Fruit fly (Drosophila melanogaster): ENCODE data around the gene CG13689.
A peak's percentile ranks its signal among the peaks of the same experiment; 100 is the strongest.

The CG13689 gene

DNA sequence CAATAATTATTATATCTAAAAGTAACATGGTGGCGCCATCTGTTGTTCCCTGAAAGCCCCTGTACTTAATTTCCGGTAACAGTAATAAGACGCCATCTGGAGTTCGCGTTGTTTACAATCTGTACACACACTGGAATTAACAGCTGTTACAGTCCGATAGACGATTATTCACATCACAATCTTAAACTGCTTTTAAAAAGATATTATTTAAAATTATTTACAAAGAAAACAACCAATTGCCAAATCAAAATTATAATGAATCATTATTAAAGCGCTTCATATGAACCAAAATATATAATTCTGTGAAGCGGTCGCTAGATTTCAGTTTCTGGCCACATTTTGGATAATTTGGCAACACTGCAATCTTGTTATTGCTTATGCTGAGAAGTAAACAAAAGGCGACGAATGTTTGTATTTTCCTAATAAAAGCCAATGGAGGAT, at the start of gene CG13689 (continued):
- TF ChIP-seq HHEX (GFP tag; optimal IDR thresholded peaks at IDR 0.05) (no peak), CG6683 (GFP tag; optimal IDR thresholded peaks at IDR 0.05) (no peak), MBD-R2 (GFP tag; IDR thresholded peaks at IDR 0.05) (peak; percentile 81), en (GFP tag; optimal IDR thresholded peaks at IDR 0.05) (no peak), NC2β (GFP tag; optimal IDR thresholded peaks at IDR 0.05) (peak; percentile 37), stc (GFP tag; IDR thresholded peaks at IDR 0.05) (no peak), CG42726 (GFP tag; IDR thresholded peaks at IDR 0.05; ENCODE audit: partially characterized antibody) (no peak; the same call in 1 of the 2 replicates), crc (GFP tag; optimal IDR thresholded peaks at IDR 0.05) (no peak), hth (optimal IDR thresholded peaks at IDR 0.05) (no peak), CG3065 (GFP tag; optimal IDR thresholded peaks at IDR 0.05) (no peak), CG6689 (GFP tag; IDR thresholded peaks at IDR 0.05) (peak; percentile 33; the same call in 1 of the 2 replicates), nerfin-1 (tag; optimal IDR thresholded peaks at IDR 0.05) (no peak), CG11723 (GFP tag; optimal IDR thresholded peaks at IDR 0.05) (no peak), croc (GFP tag; conservative IDR thresholded peaks at IDR 0.05) (no peak), sima (GFP tag; optimal IDR thresholded peaks at IDR 0.05) (no peak), z (GFP tag; IDR thresholded peaks at IDR 0.05) (no peak), CG17568 (GFP tag; optimal IDR thresholded peaks at IDR 0.05) (no peak), Deaf1 (tag; optimal IDR thresholded peaks at IDR 0.05) (no peak), CG16863 (GFP tag; optimal IDR thresholded peaks at IDR 0.05) (peak; percentile 27), CG1529 (GFP tag; optimal IDR thresholded peaks at IDR 0.05) (no peak), Jarid2 (GFP tag; optimal IDR thresholded peaks at IDR 0.05) (peak; percentile 45), CG10979 (tag; optimal IDR thresholded peaks at IDR 0.05) (peak; percentile 96), CG2712 (tag; optimal IDR thresholded peaks at IDR 0.05) (peak; percentile 74), CG9817 (tag; optimal IDR thresholded peaks at IDR 0.05) (peak; percentile 74), al (GFP tag; IDR thresholded peaks at IDR 0.05) (no peak)

DNA sequence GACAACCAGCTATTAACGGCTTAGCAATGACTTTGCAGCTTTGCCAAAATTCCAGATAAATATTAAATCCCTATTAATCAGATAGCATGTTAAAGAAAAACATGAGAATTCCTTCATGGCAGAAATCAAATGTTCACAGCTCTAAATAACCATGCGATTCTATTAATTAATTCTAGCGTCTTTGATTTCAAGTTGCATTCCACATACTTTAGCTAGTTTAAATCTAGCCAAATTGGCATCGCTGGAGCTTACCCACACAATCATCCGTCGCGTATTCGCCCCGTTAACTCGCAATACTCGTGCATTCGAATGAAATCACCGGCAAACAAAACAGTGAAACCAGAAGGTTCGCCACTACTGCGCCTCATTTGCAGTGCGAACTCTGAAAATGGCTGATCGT, 43.3 kb upstream of the CG13689 start, which contains the start of gene Tspo:
Gene Tspo, plus strand, starts transcription at position 302 of the 400 bp plus-strand sequence.
- TF ChIP-seq gt (GFP tag; IDR thresholded peaks at IDR 0.05) (no peak), sr (GFP tag; IDR thresholded peaks at IDR 0.05) (no peak), GATAe (GFP tag; conservative IDR thresholded peaks at IDR 0.05) (no peak), lilli (GFP tag; optimal IDR thresholded peaks at IDR 0.05) (no peak), B-H2 (GFP tag; optimal IDR thresholded peaks at IDR 0.05) (no peak), CG1529 (GFP tag; optimal IDR thresholded peaks at IDR 0.05) (no peak), emc (GFP tag; optimal IDR thresholded peaks at IDR 0.05) (no peak), CG6854 (GFP tag; optimal IDR thresholded peaks at IDR 0.05) (no peak), dysf (GFP tag; IDR thresholded peaks at IDR 0.05) (no peak), amos (GFP tag; IDR thresholded peaks at IDR 0.05; ENCODE audit: partially characterized antibody) (peak; percentile 14; the same call in 1 of the 2 replicates), CG2120 (GFP tag; optimal IDR thresholded peaks at IDR 0.05) (no peak), CG8478 (optimal IDR thresholded peaks at IDR 0.05) (peak; percentile 35), Nf-YC (tag; optimal IDR thresholded peaks at IDR 0.05) (no peak), CG3995 (GFP tag; optimal IDR thresholded peaks at IDR 0.05) (peak; percentile 92), gro (GFP tag; optimal IDR thresholded peaks at IDR 0.05) (no peak), pb (GFP tag; optimal IDR thresholded peaks at IDR 0.05) (no peak), CG1603 (tag; optimal IDR thresholded peaks at IDR 0.05) (no peak), CG9797 (GFP tag; optimal IDR thresholded peaks at IDR 0.05) (no peak), ci (GFP tag; IDR thresholded peaks at IDR 0.05) (peak; percentile 19; the same call in 1 of the 3 replicates), corto (GFP tag; optimal IDR thresholded peaks at IDR 0.05) (no peak), Xbp1 (GFP tag; optimal IDR thresholded peaks at IDR 0.05) (no peak), chinmo (GFP tag; IDR thresholded peaks at IDR 0.05; ENCODE audit: partially characterized antibody) (peak; percentile 81; the same call in 1 of the 4 replicates), grau (tag; optimal IDR thresholded peaks at IDR 0.05) (peak; percentile 28), sob (GFP tag; IDR thresholded peaks at IDR 0.05) (no peak), cg (GFP tag; optimal IDR thresholded peaks at IDR 0.05) (peak; percentile 88), CG6689 (GFP tag; IDR thresholded peaks at IDR 0.05) (no peak), pzg (GFP tag; optimal IDR thresholded peaks at IDR 0.05) (peak; percentile 24), CG13894 (tag; optimal IDR thresholded peaks at IDR 0.05) (no peak), H2.0 (GFP tag; IDR thresholded peaks at IDR 0.05) (no peak), HLH3B (GFP tag; IDR thresholded peaks at IDR 0.05) (no peak)

Measured in whole organism, embryonic.